Fruit fly (Drosophila melanogaster): ENCODE results near the gene mthl2.

Gene mthl2

DNA sequence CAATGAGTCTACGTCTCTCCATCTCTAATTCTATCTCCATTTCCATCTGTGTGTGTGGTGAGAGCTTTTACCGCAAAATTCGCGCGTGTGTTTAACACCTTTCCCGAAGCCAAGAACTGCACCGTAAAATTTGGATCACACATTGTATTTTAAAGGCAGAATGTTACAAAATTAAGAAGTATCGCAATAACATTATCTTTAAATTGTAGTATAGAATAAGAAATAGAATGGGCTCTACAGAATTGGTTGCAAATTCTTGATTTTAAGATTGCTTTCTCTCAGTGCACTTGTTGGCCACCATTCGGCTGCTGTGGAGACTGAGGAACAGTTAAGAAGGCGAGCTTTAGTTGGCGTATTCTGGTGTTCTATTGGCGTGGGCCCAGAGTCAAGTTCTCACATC lies 21.9 kb downstream of the mthl2 start:
- TF ChIP-seq psq (optimal IDR thresholded peaks at IDR 0.05) = no peak
- TF ChIP-seq Myc (optimal IDR thresholded peaks at IDR 0.05) = no peak
- no peak for TF ChIP-seq insv (optimal IDR thresholded peaks at IDR 0.05)
- TF ChIP-seq ttk (optimal IDR thresholded peaks at IDR 0.05) = no peak
- no peak for TF ChIP-seq h (optimal IDR thresholded peaks at IDR 0.05)
- TF ChIP-seq Sin3A (optimal IDR thresholded peaks at IDR 0.05) = no peak

DNA sequence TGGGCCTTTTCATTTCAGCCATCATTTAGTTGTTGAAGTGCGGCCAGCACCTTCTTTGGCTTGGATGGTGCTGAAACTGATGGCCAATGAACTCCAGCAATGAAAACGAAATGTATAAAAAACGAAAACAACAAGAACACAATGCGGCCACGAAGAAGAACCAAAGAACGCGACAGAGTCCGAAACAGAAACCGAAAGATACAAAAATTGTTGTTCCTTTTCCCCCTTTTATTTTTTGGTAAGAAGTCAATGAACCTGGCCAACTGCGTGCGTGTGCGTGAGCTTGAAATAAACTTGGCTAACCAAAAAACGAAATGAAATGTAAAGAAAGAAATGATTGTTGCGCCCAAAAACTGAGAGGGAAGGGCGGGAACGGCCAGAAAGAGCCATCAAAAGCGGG lies 23.2 kb downstream of the mthl2 start:
- TF ChIP-seq Sin3A (optimal IDR thresholded peaks at IDR 0.05) (no peak), Myc (optimal IDR thresholded peaks at IDR 0.05) (no peak), psq (optimal IDR thresholded peaks at IDR 0.05) (no peak), insv (optimal IDR thresholded peaks at IDR 0.05) (no peak), h (optimal IDR thresholded peaks at IDR 0.05) (no peak), ttk (optimal IDR thresholded peaks at IDR 0.05) (no peak)

DNA sequence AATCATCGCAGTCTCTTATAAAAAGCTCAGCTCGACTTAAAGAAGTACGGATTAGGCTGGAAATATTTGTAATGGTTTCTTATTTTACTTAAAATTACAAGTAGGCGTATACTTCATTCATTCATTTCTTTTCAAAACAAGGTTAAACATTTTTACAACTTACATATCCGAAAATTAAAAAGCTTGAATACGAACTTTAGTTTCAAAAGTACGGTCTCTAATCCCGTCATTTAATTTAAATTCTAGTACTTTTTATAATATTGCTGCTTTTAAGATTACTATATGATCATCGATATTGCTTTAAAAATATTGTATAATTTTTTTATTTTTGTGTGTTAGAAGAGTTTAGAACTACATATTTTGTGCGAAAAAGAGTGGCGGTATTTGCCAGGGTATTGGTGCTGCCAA lies 25.6 kb downstream of the mthl2 start:
- no peak for TF ChIP-seq Sin3A (optimal IDR thresholded peaks at IDR 0.05)
- TF ChIP-seq h (optimal IDR thresholded peaks at IDR 0.05) = no peak

DNA sequence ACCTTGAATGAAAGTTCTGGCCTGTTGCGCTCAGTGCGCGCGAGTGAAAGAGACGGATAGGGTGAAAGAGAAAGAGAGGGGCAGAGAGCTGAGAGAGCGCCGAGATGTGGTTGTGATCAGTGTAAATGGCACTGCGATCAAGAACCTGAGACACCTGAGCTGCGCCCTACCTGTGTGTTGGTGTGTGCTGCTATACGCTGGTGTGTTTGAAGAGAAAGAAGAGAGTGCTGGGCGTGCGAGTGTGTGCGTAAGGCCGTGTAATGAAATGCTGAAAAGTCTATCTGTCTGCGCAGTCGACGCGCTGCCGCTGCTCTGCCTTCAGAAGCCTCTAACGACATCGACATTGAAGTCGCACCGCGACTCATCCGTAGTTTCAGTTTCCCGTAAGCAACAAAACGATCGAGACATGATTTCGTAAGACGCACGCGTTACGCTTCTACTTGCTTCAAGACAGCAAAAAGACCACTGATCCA lies 26.1 kb downstream of the mthl2 start, which contains the start of gene Blimp-1:
TSS of gene Blimp-1 (plus strand) at position 376 of the 473 bp plus-strand sequence.
- TF ChIP-seq h (optimal IDR thresholded peaks at IDR 0.05) (no peak), insv (optimal IDR thresholded peaks at IDR 0.05) (no peak), ttk (optimal IDR thresholded peaks at IDR 0.05) (no peak), Sin3A (optimal IDR thresholded peaks at IDR 0.05) (no peak), psq (optimal IDR thresholded peaks at IDR 0.05) (no peak), Myc (optimal IDR thresholded peaks at IDR 0.05) (no peak)

DNA sequence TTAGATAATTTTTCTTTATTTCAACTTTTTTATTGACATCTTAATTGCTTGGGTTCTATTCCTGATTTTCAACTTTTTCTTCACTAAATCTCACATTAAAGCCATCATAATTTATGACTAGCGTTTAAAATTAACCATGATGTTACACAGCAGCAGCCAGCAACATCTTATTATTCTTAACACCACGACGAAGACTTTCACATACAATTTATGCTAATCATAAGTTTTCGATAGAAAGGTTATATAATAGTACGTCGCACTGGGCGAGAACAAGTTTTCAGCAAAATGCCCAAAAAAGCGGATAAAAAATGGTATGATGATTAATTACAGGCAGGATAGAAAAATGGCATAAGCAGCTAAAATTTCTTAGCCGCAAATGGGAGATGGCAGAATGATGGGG lies 27.3 kb downstream of the mthl2 start:
- TF ChIP-seq Myc (optimal IDR thresholded peaks at IDR 0.05) = no peak
- no peak for TF ChIP-seq insv (optimal IDR thresholded peaks at IDR 0.05)
- TF ChIP-seq Sin3A (optimal IDR thresholded peaks at IDR 0.05) = no peak
- TF ChIP-seq psq (optimal IDR thresholded peaks at IDR 0.05) = no peak
- no peak for TF ChIP-seq h (optimal IDR thresholded peaks at IDR 0.05)
- TF ChIP-seq ttk (optimal IDR thresholded peaks at IDR 0.05) = no peak

DNA sequence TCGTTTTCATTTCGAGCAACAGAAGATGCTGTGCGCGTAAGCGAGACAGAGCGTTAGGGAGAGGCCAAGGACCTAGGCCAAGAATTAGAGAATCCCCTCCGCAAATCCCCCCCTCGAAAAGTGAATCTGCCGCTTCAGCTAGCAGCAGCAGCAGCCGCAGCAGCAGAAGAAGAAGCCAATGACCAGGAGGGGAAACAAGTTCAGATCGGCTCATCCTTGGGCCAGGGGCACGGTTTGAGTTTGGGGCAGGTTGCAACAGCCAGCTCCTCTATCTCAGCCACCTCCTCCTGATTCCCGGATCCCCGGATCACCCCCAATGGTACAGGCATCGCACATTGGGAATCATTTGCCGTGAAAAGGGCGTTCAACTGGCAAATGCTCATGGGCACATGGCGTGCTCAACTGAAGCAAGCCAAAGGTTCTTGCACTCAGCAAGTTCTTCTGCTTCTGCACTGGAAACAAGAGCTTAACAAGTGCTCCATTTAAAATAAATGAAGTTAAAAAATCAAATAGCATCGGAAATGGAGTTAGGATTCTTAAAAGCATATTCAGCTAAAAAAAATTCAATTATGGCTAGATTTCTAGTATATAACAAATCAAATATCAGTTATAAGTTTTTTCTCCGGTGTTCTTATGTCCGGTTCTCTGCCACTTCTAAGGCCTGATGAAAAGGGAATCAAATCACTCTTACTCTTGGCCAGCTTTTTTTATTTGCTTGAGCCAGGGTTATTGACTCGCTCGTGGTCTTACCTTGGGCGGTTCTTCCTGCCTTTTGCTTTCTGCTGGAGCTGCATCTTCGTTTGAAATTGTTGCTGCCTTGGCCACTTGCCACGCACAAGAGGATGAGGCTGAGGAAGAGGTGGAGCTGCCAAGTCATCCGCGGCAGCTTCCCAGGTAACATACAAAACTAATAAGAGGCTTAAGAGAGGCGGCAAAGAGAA lies 28.9 kb downstream of the mthl2 start:
- TF ChIP-seq ttk (optimal IDR thresholded peaks at IDR 0.05) (no peak), Myc (optimal IDR thresholded peaks at IDR 0.05) (no peak), psq (optimal IDR thresholded peaks at IDR 0.05) (no peak), Sin3A (optimal IDR thresholded peaks at IDR 0.05) (no peak), h (optimal IDR thresholded peaks at IDR 0.05) (no peak), insv (optimal IDR thresholded peaks at IDR 0.05) (no peak)

DNA sequence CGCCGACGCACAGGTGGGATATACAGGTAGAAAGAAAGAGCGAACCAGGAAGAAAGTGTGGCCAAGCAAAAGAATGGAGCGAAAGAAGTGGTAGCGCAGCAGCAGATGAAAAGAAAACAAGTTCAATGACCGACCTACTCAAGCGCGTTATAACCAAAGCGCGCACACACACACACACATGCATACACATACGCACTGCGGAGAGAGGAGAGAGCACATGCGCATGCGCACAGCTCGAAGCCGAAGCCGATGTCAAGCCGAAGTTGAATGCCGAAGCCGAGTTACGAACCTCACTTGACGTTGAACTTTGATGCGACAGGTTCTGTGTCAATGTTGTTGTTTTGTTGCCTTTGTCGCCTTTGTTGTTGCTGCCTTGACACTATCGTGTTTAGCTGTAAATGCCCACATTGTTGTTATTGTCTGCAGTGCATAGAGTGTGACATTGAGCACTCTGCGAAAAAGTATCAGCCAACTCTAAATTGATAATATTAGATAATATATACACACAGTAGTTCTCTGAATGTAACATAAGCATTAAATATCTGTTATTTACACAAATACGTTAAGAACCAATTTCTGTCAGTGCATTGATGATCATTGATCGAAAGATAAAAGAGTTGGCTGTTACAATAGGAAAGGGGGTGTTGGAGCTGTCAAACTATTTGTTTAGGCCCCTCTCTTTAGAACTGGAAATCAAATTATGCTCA lies 29.8 kb downstream of the mthl2 start:
- no peak for TF ChIP-seq insv (optimal IDR thresholded peaks at IDR 0.05)
- no peak for TF ChIP-seq Myc (optimal IDR thresholded peaks at IDR 0.05)
- no peak for TF ChIP-seq psq (optimal IDR thresholded peaks at IDR 0.05)
- no peak for TF ChIP-seq Sin3A (optimal IDR thresholded peaks at IDR 0.05)
- no peak for TF ChIP-seq h (optimal IDR thresholded peaks at IDR 0.05)
- TF ChIP-seq ttk (optimal IDR thresholded peaks at IDR 0.05) = no peak

DNA sequence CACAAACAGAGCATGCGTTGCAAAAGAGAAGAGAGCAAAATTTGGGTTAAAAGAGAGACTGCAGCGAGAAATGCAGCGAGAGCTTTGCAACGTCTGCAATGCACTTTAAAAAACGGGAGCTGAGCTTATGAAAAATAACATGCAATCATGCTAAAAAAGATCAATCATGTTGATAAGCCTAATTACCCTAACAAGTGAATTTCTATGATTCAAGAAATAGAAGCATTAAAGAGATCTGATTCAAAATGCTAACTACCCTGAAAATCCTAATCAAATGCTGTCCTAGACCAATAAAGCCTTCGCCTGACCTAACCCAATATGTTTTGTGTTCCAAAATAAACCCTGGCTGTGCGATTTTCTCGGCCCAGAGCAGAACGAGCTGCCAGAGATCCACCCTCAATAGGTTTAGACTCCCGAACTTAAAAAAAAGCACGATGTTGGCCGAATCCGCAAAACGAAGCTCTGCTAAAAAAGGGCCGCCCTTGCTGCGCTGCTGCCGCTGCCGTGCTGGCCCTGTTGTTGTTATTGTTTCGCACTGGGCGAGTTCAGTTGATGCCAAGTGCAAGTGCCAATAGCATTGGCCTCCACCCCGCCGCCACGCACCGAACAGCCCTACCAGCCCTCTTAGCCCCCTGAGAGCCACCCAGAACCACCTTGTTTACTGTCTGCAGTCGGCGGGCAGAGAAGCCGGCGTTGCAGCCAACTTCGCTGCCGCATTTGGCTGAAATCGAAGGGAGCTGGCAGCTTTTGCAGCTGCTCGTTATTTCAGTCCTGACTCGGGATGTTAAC lies 30.8 kb downstream of the mthl2 start:
- TF ChIP-seq psq (optimal IDR thresholded peaks at IDR 0.05) (no peak), insv (optimal IDR thresholded peaks at IDR 0.05) (no peak), h (optimal IDR thresholded peaks at IDR 0.05) (no peak), ttk (optimal IDR thresholded peaks at IDR 0.05) (no peak), Sin3A (optimal IDR thresholded peaks at IDR 0.05) (no peak), Myc (optimal IDR thresholded peaks at IDR 0.05) (no peak)

DNA sequence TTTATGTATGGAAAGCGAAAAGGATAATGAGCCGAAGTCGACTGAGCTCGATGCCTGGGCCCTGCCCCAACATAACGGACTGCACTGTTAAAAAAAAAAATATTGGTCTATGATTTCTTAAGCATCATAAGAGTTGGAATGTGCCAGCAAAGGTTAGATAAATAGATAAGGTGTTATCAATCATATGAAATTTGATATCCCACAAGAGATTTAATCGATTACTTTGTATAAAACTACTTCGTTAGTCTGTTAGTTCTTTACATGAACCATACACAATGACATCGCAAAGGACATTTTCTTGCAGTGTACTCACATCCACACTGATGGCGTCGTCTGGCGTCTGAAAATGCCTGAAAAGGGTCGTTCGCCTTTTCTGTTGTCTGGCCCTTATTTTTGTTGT lies 32.9 kb downstream of the mthl2 start:
- TF ChIP-seq Sin3A (optimal IDR thresholded peaks at IDR 0.05) = no peak
- TF ChIP-seq ttk (optimal IDR thresholded peaks at IDR 0.05) = no peak

DNA sequence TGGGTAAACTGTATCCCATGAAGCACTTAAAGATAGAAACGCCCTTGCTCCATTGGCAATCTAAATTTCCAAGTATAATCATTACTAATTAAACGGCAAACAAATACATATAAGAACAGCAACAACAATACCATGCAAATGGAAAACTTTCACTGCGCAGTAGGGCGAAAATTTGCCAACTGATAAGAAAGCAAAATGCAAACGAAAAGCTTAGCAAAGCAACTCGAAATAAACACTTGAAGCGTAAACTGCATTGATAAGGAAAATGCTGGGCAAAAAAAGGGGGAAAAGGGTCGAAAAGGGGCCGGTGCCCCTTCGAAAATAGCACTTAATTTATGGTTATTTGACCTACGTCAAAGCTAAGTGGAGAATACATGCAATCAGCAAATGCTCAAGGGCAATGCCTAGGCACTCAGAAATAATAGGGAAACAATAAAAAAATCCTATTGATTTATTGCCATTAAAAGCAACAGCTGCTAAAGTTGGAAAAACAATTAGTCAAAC lies 34.0 kb downstream of the mthl2 start:
- TF ChIP-seq Myc (optimal IDR thresholded peaks at IDR 0.05) (no peak), insv (optimal IDR thresholded peaks at IDR 0.05) (no peak), h (optimal IDR thresholded peaks at IDR 0.05) (no peak), psq (optimal IDR thresholded peaks at IDR 0.05) (no peak), ttk (optimal IDR thresholded peaks at IDR 0.05) (no peak), Sin3A (optimal IDR thresholded peaks at IDR 0.05) (no peak)

DNA sequence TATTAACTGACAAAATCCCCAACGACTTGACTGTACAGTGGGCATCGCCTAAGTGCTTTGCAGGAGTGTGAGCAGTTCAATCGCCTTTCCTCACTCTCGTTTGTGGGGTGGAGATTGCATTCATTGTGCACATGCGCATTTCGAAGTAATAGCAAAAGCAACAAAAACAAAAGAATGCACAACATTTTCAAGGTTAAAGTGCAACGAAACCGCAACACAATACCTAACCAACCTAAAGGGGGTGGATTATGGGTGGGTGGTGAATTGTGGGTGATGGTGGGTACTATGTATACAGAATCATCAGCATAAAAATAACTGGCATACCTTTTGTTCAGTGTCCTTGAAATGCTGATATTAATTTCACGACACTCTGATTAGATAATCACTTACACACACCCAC lies 34.9 kb downstream of the mthl2 start:
- TF ChIP-seq insv (optimal IDR thresholded peaks at IDR 0.05) = no peak
- TF ChIP-seq h (optimal IDR thresholded peaks at IDR 0.05) = no peak
- TF ChIP-seq Sin3A (optimal IDR thresholded peaks at IDR 0.05) = no peak

DNA sequence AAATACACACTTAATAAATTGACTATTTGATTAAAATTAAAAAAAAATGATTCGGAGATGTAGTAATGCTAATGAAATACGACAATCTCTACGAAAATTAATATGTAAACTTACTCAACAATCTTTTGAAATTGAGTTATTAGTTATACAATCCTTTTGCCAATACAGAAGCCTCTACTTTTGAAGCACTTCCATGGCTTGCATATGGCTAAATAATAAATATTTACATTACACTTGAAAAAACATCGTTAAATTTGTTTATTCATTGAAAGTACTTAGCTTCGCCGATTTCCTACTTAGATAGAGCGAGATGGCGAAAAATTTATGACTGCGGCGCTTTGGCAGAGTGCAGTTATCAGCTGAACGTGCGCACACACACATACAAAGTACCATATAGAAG lies 36.1 kb downstream of the mthl2 start:
- no peak for TF ChIP-seq h (optimal IDR thresholded peaks at IDR 0.05)
- TF ChIP-seq Myc (optimal IDR thresholded peaks at IDR 0.05) = no peak
- TF ChIP-seq psq (optimal IDR thresholded peaks at IDR 0.05) = no peak
- no peak for TF ChIP-seq Sin3A (optimal IDR thresholded peaks at IDR 0.05)
- no peak for TF ChIP-seq insv (optimal IDR thresholded peaks at IDR 0.05)
- TF ChIP-seq ttk (optimal IDR thresholded peaks at IDR 0.05) = no peak

Measured in Kc167 (cell line).